Fruit fly (Drosophila melanogaster) whole organism, embryonic: ENCODE data around the gene Arp10.
A peak's percentile ranks its signal among the peaks of the same experiment; 100 is the strongest.

Experiments used
- Antp ChIP-seq: fragments of 200-800 bp; sonication (Bioruptor generic); optimal IDR thresholded peaks from 3 replicates; lab custom pipeline; 2016; ENCODE audit warnings: missing biosample characterization, missing genetic modification characterization
- Asciz ChIP-seq: fragments of 200-800 bp; sonication (Bioruptor generic); optimal IDR thresholded peaks from 2 replicates; lab custom pipeline; 2017; ENCODE audit warnings: missing biosample characterization, mild to moderate bottlenecking, missing genetic modification characterization, missing genetic modification reagents
- Atf3 ChIP-seq: fragments of 200-800 bp; sonication (Bioruptor generic); optimal IDR thresholded peaks from 3 replicates; lab custom pipeline; 2016; ENCODE audit warnings: missing biosample characterization, missing genetic modification characterization
- B-H1 ChIP-seq: fragments of 200-800 bp; sonication (Bioruptor generic); IDR thresholded peaks from 3 replicates; pipeline ENCODE4 v1.3.6; 2022; ENCODE audit warnings: missing biosample characterization, missing genetic modification characterization
- Bgb ChIP-seq: fragments of 200-800 bp; sonication (Bioruptor generic); IDR thresholded peaks from 2 replicates; pipeline ENCODE4 v1.3.6; 2022; ENCODE audit warnings: missing biosample characterization, missing genetic modification characterization; ENCODE audit not compliant: partially characterized antibody
- CG10321 ChIP-seq: fragments of 200-800 bp; sonication (Bioruptor generic); IDR thresholded peaks from 2 replicates; pipeline ENCODE4 v1.3.6; 2022; ENCODE audit warnings: missing biosample characterization, missing genetic modification characterization
- CG11504 ChIP-seq: fragments of 200-800 bp; sonication (Bioruptor generic); optimal IDR thresholded peaks from 3 replicates; lab custom pipeline; 2019; ENCODE audit warnings: missing biosample characterization, mild to moderate bottlenecking, missing genetic modification characterization, moderate library complexity
- CG12391 ChIP-seq: fragments of 200-800 bp; sonication (Bioruptor generic); optimal IDR thresholded peaks from 3 replicates; lab custom pipeline; 2018; ENCODE audit warnings: missing biosample characterization, mild to moderate bottlenecking, missing genetic modification characterization, moderate library complexity
- CG13775 ChIP-seq: fragments of 200-800 bp; sonication (Bioruptor generic); optimal IDR thresholded peaks from 3 replicates; lab custom pipeline; 2017; ENCODE audit warnings: missing biosample characterization, mild to moderate bottlenecking, missing genetic modification characterization
- CG14860 ChIP-seq: fragments of 200-800 bp; sonication (Bioruptor generic); IDR thresholded peaks from 3 replicates; pipeline ENCODE4 v1.3.6; 2022; ENCODE audit warnings: missing biosample characterization, missing genetic modification characterization; ENCODE audit not compliant: partially characterized antibody
- CG15269 ChIP-seq: fragments of 200-800 bp; sonication (Bioruptor generic); optimal IDR thresholded peaks from 2 replicates; lab custom pipeline; 2018; ENCODE audit warnings: missing biosample characterization, mild to moderate bottlenecking, missing genetic modification characterization, moderate library complexity
- CG1832 ChIP-seq: fragments of 200-800 bp; sonication (Bioruptor generic); optimal IDR thresholded peaks from 2 replicates; lab custom pipeline; 2017; ENCODE audit warnings: missing biosample characterization, mild to moderate bottlenecking, missing genetic modification characterization, inconsistent platforms
- CG2116 ChIP-seq: fragments of 200-800 bp; sonication (Bioruptor generic); optimal IDR thresholded peaks from 3 replicates; lab custom pipeline; 2018; ENCODE audit warnings: missing biosample characterization, mild to moderate bottlenecking, missing genetic modification characterization
- CG2678 ChIP-seq: fragments of 200-800 bp; sonication (Bioruptor generic); optimal IDR thresholded peaks from 3 replicates; lab custom pipeline; 2019; ENCODE audit warnings: missing biosample characterization, mild to moderate bottlenecking, missing genetic modification characterization, moderate library complexity
- CG31441 ChIP-seq: fragments of 200-800 bp; sonication (Bioruptor generic); IDR thresholded peaks from 2 replicates; pipeline ENCODE4 v1.3.6; 2022; ENCODE audit warnings: missing biosample characterization, missing genetic modification characterization
- CG3847 ChIP-seq: fragments of 200-800 bp; sonication (Bioruptor generic); IDR thresholded peaks from 2 replicates; pipeline ENCODE4 v1.3.6; 2022; ENCODE audit warnings: missing biosample characterization, missing genetic modification characterization
- CG3995 ChIP-seq: fragments of 200-800 bp; sonication (Bioruptor generic); optimal IDR thresholded peaks from 3 replicates; lab custom pipeline; 2016; ENCODE audit warnings: missing biosample characterization, missing genetic modification characterization
- CG5180 ChIP-seq: fragments of 200-800 bp; sonication (Bioruptor generic); optimal IDR thresholded peaks from 3 replicates; lab custom pipeline; 2017; ENCODE audit warnings: missing biosample characterization, missing genetic modification characterization, mild to moderate bottlenecking, moderate library complexity, missing genetic modification reagents
- CG6765 ChIP-seq: fragments of 200-800 bp; sonication (Bioruptor generic); optimal IDR thresholded peaks from 3 replicates; lab custom pipeline; 2017; ENCODE audit warnings: missing biosample characterization, mild to moderate bottlenecking, missing genetic modification characterization
- CG9215 ChIP-seq: fragments of 200-800 bp; sonication (Bioruptor generic); IDR thresholded peaks from 2 replicates; pipeline ENCODE4 v1.3.6; 2022; ENCODE audit warnings: missing biosample characterization, missing genetic modification characterization
- Dip2 ChIP-seq: fragments of 200-800 bp; sonication (Bioruptor generic); IDR thresholded peaks from 2 replicates; pipeline ENCODE4 v1.3.6; 2022; ENCODE audit warnings: missing biosample characterization, missing genetic modification characterization
- HmgZ ChIP-seq: fragments of 200-800 bp; sonication (Bioruptor generic); optimal IDR thresholded peaks from 2 replicates; lab custom pipeline; 2018; ENCODE audit warnings: missing biosample characterization, mild to moderate bottlenecking, missing genetic modification characterization
- Jarid2 ChIP-seq: fragments of 200-800 bp; sonication (Bioruptor generic); optimal IDR thresholded peaks from 3 replicates; lab custom pipeline; 2017; ENCODE audit warnings: mild to moderate bottlenecking, missing biosample characterization, missing genetic modification reagents, missing genetic modification characterization
- MTF-1 ChIP-seq: fragments of 200-800 bp; sonication (Bioruptor generic); optimal IDR thresholded peaks from 2 replicates; lab custom pipeline; 2018; ENCODE audit warnings: missing biosample characterization, mild to moderate bottlenecking, missing genetic modification characterization, borderline replicate concordance
- Mad ChIP-seq: fragments of 200-800 bp; sonication (Bioruptor generic); optimal IDR thresholded peaks from 2 replicates; lab custom pipeline; 2016; ENCODE audit warnings: missing biosample characterization, missing genetic modification characterization
- NK7.1 ChIP-seq: fragments of 200-800 bp; sonication (Bioruptor generic); optimal IDR thresholded peaks from 3 replicates; lab custom pipeline; 2016; ENCODE audit warnings: missing biosample characterization, missing genetic modification characterization
- Neu2 ChIP-seq: fragments of 200-800 bp; sonication (Bioruptor generic); optimal IDR thresholded peaks from 3 replicates; lab custom pipeline; 2016; ENCODE audit warnings: missing biosample characterization, missing genetic modification characterization, borderline replicate concordance
- Nf-YA ChIP-seq: fragments of 200-800 bp; sonication (Bioruptor generic); IDR thresholded peaks from 2 replicates; pipeline ENCODE4 v1.3.6; 2022; ENCODE audit warnings: missing biosample characterization, missing genetic modification characterization
- Oli ChIP-seq: fragments of 200-800 bp; sonication (Bioruptor generic); optimal IDR thresholded peaks from 2 replicates; lab custom pipeline; 2018; ENCODE audit warnings: missing biosample characterization, mild to moderate bottlenecking, missing genetic modification characterization, moderate library complexity
- Pdp1 ChIP-seq, 2 experiments: fragments of 200-800 bp; sonication (Bioruptor generic); optimal IDR thresholded peaks; 3 replicates each; lab custom pipeline; 2016; ENCODE audit warnings: missing biosample characterization in 2 of 2, missing genetic modification characterization in 2 of 2, mild to moderate bottlenecking in 1 of 2, moderate library complexity in 1 of 2
- cad ChIP-seq: fragments of >200 bp; optimal IDR thresholded peaks from 2 replicates; lab custom pipeline; 2017; ENCODE audit warnings: missing biosample characterization, missing genetic modification characterization
- caup ChIP-seq: fragments of 200-800 bp; sonication (Bioruptor generic); optimal IDR thresholded peaks from 3 replicates; lab custom pipeline; 2017; ENCODE audit warnings: missing biosample characterization, mild to moderate bottlenecking, missing genetic modification characterization, moderate library complexity; ENCODE audit not compliant: severe bottlenecking
- crol ChIP-seq: fragments of 200-800 bp; sonication (Bioruptor generic); IDR thresholded peaks from 2 replicates; pipeline ENCODE4 v1.3.6; 2022; ENCODE audit warnings: missing biosample characterization, missing genetic modification characterization
- dimm ChIP-seq: fragments of 200-800 bp; sonication (Bioruptor generic); IDR thresholded peaks from 2 replicates; pipeline ENCODE4 v1.3.6; 2022; ENCODE audit warnings: missing biosample characterization, missing genetic modification characterization
- gce ChIP-seq: fragments of 200-800 bp; sonication (Bioruptor generic); IDR thresholded peaks from 3 replicates; pipeline ENCODE4 v1.3.6; 2022; ENCODE audit warnings: missing biosample characterization, missing genetic modification characterization
- gsb-n ChIP-seq: fragments of 200-800 bp; sonication (Bioruptor generic); optimal IDR thresholded peaks from 3 replicates; lab custom pipeline; 2018; ENCODE audit warnings: missing biosample characterization, mild to moderate bottlenecking, missing genetic modification characterization
- ham ChIP-seq: fragments of 200-800 bp; sonication (Bioruptor generic); IDR thresholded peaks from 2 replicates; pipeline ENCODE4 v1.3.6; 2022; ENCODE audit warnings: missing biosample characterization, missing genetic modification characterization
- hbn ChIP-seq: fragments of 200-800 bp; sonication (Bioruptor generic); IDR thresholded peaks from 2 replicates; pipeline ENCODE4 v1.3.6; 2022; ENCODE audit warnings: missing biosample characterization, missing genetic modification characterization; ENCODE audit not compliant: partially characterized antibody
- jing ChIP-seq: fragments of 200-800 bp; sonication (Bioruptor generic); optimal IDR thresholded peaks from 2 replicates; lab custom pipeline; 2018; ENCODE audit warnings: missing biosample characterization, mild to moderate bottlenecking, missing genetic modification characterization
- kah ChIP-seq: fragments of 200-800 bp; sonication (Bioruptor generic); optimal IDR thresholded peaks from 2 replicates; lab custom pipeline; 2018; ENCODE audit warnings: missing biosample characterization, mild to moderate bottlenecking, missing genetic modification characterization
- klu ChIP-seq: fragments of 200-800 bp; sonication (Bioruptor generic); IDR thresholded peaks from 2 replicates; pipeline ENCODE4 v1.3.6; 2022; ENCODE audit warnings: missing biosample characterization, missing genetic modification characterization
- nerfin-1 ChIP-seq: fragments of 200-800 bp; sonication (Bioruptor generic); optimal IDR thresholded peaks from 3 replicates; lab custom pipeline; 2019; ENCODE audit warnings: missing biosample characterization, mild to moderate bottlenecking, missing genetic modification characterization, moderate library complexity
- p53 ChIP-seq: fragments of 200-800 bp; sonication (Bioruptor generic); optimal IDR thresholded peaks from 2 replicates; lab custom pipeline; 2016; ENCODE audit warnings: missing biosample characterization, missing genetic modification characterization
- pb ChIP-seq: fragments of 200-800 bp; sonication (Bioruptor generic); optimal IDR thresholded peaks from 3 replicates; lab custom pipeline; 2016; ENCODE audit warnings: missing biosample characterization, missing genetic modification characterization
- pho ChIP-seq: fragments of 200-800 bp; sonication (Bioruptor generic); optimal IDR thresholded peaks from 2 replicates; lab custom pipeline; 2016; ENCODE audit warnings: missing biosample characterization, missing genetic modification characterization
- pita ChIP-seq: fragments of 200-800 bp; sonication (Bioruptor generic); optimal IDR thresholded peaks from 2 replicates; lab custom pipeline; 2017; ENCODE audit warnings: missing biosample characterization, mild to moderate bottlenecking, missing genetic modification characterization
- sd ChIP-seq: fragments of 200-800 bp; sonication (Bioruptor generic); optimal IDR thresholded peaks from 3 replicates; lab custom pipeline; 2018; ENCODE audit warnings: missing biosample characterization, mild to moderate bottlenecking, missing genetic modification characterization, moderate library complexity
- sens-2 ChIP-seq: fragments of 200-800 bp; sonication (Bioruptor generic); IDR thresholded peaks from 2 replicates; pipeline ENCODE4 v1.3.6; 2022; ENCODE audit warnings: missing biosample characterization, missing genetic modification characterization
- seq ChIP-seq: fragments of 200-800 bp; sonication (Bioruptor generic); IDR thresholded peaks from 2 replicates; pipeline ENCODE4 v1.3.6; 2022; ENCODE audit warnings: missing biosample characterization, missing genetic modification characterization
- unc-4 ChIP-seq: fragments of 200-800 bp; sonication (Bioruptor generic); IDR thresholded peaks from 2 replicates; pipeline ENCODE4 v1.3.6; 2022; ENCODE audit warnings: missing biosample characterization, missing genetic modification characterization; ENCODE audit not compliant: partially characterized antibody

Gene Arp10

DNA sequence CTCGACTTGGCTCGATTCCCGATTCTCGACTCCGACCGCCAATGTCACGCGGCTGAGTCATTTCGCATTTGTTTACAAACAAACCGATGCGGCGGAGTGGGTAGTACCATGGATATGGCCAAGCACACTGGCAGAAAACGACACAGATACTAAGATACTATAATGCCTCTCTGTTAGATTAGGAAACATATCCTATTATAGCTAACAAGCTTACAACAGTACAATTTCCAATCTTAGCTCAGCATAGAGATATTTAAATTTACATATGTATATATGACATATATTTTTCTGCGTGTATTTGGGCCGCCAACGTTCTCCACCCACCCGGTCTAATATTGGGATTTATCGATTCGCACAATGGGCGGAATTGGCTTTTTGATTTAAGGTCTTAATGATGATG lies 42.0 kb downstream of the Arp10 start (continued):
- TF ChIP-seq jing (peak; percentile 39), CG12391 (peak; percentile 69), pita (GFP tag; lab: Kevin White, UChicago) (no peak), seq (GFP tag; lab: Robert Waterston, UW) (peak; percentile 76), CG14860 (GFP tag; lab: Robert Waterston, UW) (no peak), nerfin-1 (peak; percentile 23), klu (GFP tag; lab: Robert Waterston, UW) (peak; percentile 74), CG15269 (tag; lab: Kevin White, UChicago) (peak; percentile 85), Bgb (GFP tag; lab: Robert Waterston, UW) (no peak), CG31441 (GFP tag; lab: Robert Waterston, UW) (peak; percentile 78), sens-2 (GFP tag; lab: Robert Waterston, UW) (peak; percentile 62; the same call in 1 of the 2 replicates), Antp (GFP tag; lab: Kevin White, UChicago) (peak; percentile 32), unc-4 (GFP tag; lab: Robert Waterston, UW) (no peak), cad (GFP tag; lab: Kevin White, UChicago) (no peak), pho (peak; percentile 48), CG10321 (GFP tag; lab: Robert Waterston, UW) (no peak), Neu2 (GFP tag; lab: Kevin White, UChicago) (no peak), Dip2 (GFP tag; lab: Robert Waterston, UW) (no peak), pb (GFP tag; lab: Kevin White, UChicago) (no peak), crol (no peak), CG5180 (peak; percentile 36), gsb-n (tag; lab: Kevin White, UChicago) (peak; percentile 28), Atf3 (peak; percentile 16), Nf-YA (GFP tag; lab: Robert Waterston, UW) (peak; percentile 61; the same call in 1 of the 2 replicates), CG6765 (peak; percentile 72), NK7.1 (GFP tag; lab: Kevin White, UChicago) (no peak), CG1832 (no peak), CG2678 (tag; lab: Kevin White, UChicago) (peak; percentile 82), hbn (GFP tag; lab: Robert Waterston, UW) (no peak), ham (GFP tag; lab: Robert Waterston, UW) (0 out of 2 replicates have a peak, but pooled peaks have one; percentile 14), kah (GFP tag; lab: Kevin White, UChicago) (peak; percentile 14), CG3847 (GFP tag; lab: Robert Waterston, UW) (peak; percentile 74), p53 (GFP tag; lab: Kevin White, UChicago) (no peak), MTF-1 (GFP tag; lab: Kevin White, UChicago) (peak; percentile 50), B-H1 (GFP tag; lab: Robert Waterston, UW) (peak; percentile 56; the same call in 1 of the 3 replicates), CG2116 (GFP tag; lab: Kevin White, UChicago) (peak; percentile 2), caup (GFP tag; lab: Kevin White, UChicago) (peak; percentile 85), dimm (GFP tag; lab: Robert Waterston, UW) (peak; percentile 36; the same call in 1 of the 2 replicates), HmgZ (tag; lab: Kevin White, UChicago) (peak; percentile 76), CG11504 (tag; lab: Kevin White, UChicago) (peak; percentile 87), gce (peak; percentile 60; the same call in 1 of the 3 replicates), Jarid2 (GFP tag; lab: Kevin White, UChicago) (peak; percentile 41), CG3995 (GFP tag; lab: Kevin White, UChicago) (peak; percentile 6), Mad (peak; percentile 40), Asciz (GFP tag; lab: Kevin White, UChicago) (peak; percentile 52), sd (tag; lab: Kevin White, UChicago) (peak; percentile 25), Pdp1 (GFP tag; optimal IDR thresholded peaks at IDR 0.05; lab: Kevin White, UChicago) (peak; percentile 64 to 78), CG13775 (GFP tag; lab: Kevin White, UChicago) (peak; percentile 65), Oli (peak; percentile 78), CG9215 (peak; percentile 73)
